Worm (Caenorhabditis elegans) whole organism, early embryonic: ENCODE measurements around the gene R12C12.6.

ENCODE experiments used
- B0310.2 ChIP-seq: sonication (generic microtip); optimal IDR thresholded peaks from 2 replicates; lab custom pipeline; 2016; ENCODE audit warnings: mild to moderate bottlenecking, missing genetic modification characterization, missing compliant biosample characterization
- ama-1 ChIP-seq: fragments of 150-350 bp; optimal IDR thresholded peaks from 2 replicates; lab custom pipeline; 2014
- ets-7 ChIP-seq: sonication (generic microtip); optimal IDR thresholded peaks from 2 replicates; lab custom pipeline; 2016; ENCODE audit warnings: missing genotype, missing genetic modification characterization, missing compliant biosample characterization
- flt-1 ChIP-seq: fragments of 200-800 bp; sonication (Bioruptor generic); IDR thresholded peaks from 2 replicates; pipeline ENCODE4 v1.3.6; 2022; ENCODE audit warnings: missing genetic modification characterization, missing compliant biosample characterization
- hmg-4 ChIP-seq: fragments of 200-800 bp; sonication (Bioruptor generic); optimal IDR thresholded peaks from 2 replicates; lab custom pipeline; 2018; ENCODE audit warnings: mild to moderate bottlenecking, missing genetic modification characterization, missing compliant biosample characterization
- pes-1 ChIP-seq: fragments of 200-800 bp; sonication (Bioruptor generic); IDR thresholded peaks from 2 replicates; pipeline ENCODE4 v1.3.6; 2022; ENCODE audit warnings: missing genetic modification reagents, missing genetic modification characterization, missing compliant biosample characterization
- scrt-1 ChIP-seq: fragments of 200-800 bp; sonication (Bioruptor generic); IDR thresholded peaks from 2 replicates; pipeline ENCODE4 v1.3.6; 2022; ENCODE audit warnings: missing genetic modification characterization, missing compliant biosample characterization
- sea-1 ChIP-seq: fragments of 200-800 bp; sonication (Bioruptor generic); conservative IDR thresholded peaks from 2 replicates; pipeline ENCODE4 v1.3.6; 2022; ENCODE audit warnings: missing genetic modification characterization, missing compliant biosample characterization
- tbx-11 ChIP-seq: fragments of 200-800 bp; sonication (Bioruptor generic); IDR thresholded peaks from 2 replicates; pipeline ENCODE4 v1.3.6; 2022; ENCODE audit warnings: missing genetic modification characterization, missing compliant biosample characterization
- tbx-37 ChIP-seq: fragments of 200-800 bp; sonication (Bioruptor generic); conservative IDR thresholded peaks from 2 replicates; pipeline ENCODE4 v1.3.6; 2022; ENCODE audit warnings: missing genetic modification reagents, missing genetic modification characterization, missing compliant biosample characterization

DNA sequence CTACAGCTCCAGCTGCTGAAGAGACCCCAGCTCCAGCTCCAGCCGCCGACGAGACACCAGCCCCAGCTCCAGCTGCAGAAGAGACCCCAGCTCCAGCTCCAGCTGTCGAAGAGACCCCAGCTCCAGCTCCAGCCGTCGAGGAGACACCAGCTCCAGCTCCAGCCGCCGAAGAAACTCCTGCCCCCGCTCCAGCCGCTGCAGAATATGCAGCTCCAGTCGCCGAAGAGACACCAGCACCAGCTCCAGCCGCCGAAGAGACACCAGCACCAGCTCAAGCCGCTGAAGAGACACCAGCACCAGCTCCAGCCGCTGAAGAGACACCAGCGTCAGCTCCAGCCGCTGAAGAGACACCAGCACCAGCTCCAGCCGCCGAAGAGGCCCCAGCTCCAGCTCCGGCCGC lies 25.1 kb downstream of the R12C12.6 start:
- no peak for TF ChIP-seq sea-1 (GFP tag; lab: Robert Waterston, UW)
- TF ChIP-seq ama-1: no peak
- TF ChIP-seq flt-1 (GFP tag; lab: Robert Waterston, UW): no peak
- TF ChIP-seq B0310.2 (tag; lab: Kevin White, UChicago): no peak
- TF ChIP-seq hmg-4 (GFP tag; lab: Kevin White, UChicago): no peak
- no peak for TF ChIP-seq tbx-37
- TF ChIP-seq tbx-11 (GFP tag; lab: Robert Waterston, UW): no peak
- no peak for TF ChIP-seq pes-1 (GFP tag; lab: Robert Waterston, UW)
- no peak for TF ChIP-seq ets-7 (tag; lab: Kevin White, UChicago)
- no peak for TF ChIP-seq scrt-1 (GFP tag; lab: Robert Waterston, UW)
